Worm (Caenorhabditis elegans) whole organism, late embryonic: ENCODE results near the gene srd-51.

Source experiments
- C08G9.2 ChIP-seq: sonication (generic microtip); optimal IDR thresholded peaks from 2 replicates; lab custom pipeline; 2016; ENCODE audit warnings: mild to moderate bottlenecking, missing genetic modification characterization, moderate library complexity, missing compliant biosample characterization
- K02D7.2 ChIP-seq: sonication (generic microtip); optimal IDR thresholded peaks from 2 replicates; lab custom pipeline; 2017; ENCODE audit warnings: mild to moderate bottlenecking, missing genetic modification characterization, missing compliant biosample characterization
- K09A11.1 ChIP-seq: sonication (generic microtip); optimal IDR thresholded peaks from 2 replicates; lab custom pipeline; 2017; ENCODE audit warnings: antibody characterized with exemption, mild to moderate bottlenecking, missing genetic modification characterization, missing compliant biosample characterization; ENCODE audit not compliant: insufficient read depth
- ama-1 ChIP-seq: fragments of 150-350 bp; optimal IDR thresholded peaks from 2 replicates; lab custom pipeline; 2014
- ceh-14 ChIP-seq: sonication (generic microtip); optimal IDR thresholded peaks from 2 replicates; lab custom pipeline; 2016; ENCODE audit warnings: missing genotype, missing genetic modification characterization, missing compliant biosample characterization
- ceh-2 ChIP-seq: sonication (generic microtip); optimal IDR thresholded peaks from 2 replicates; lab custom pipeline; 2016; ENCODE audit warnings: missing genotype, missing genetic modification characterization, missing compliant biosample characterization
- ceh-22 ChIP-seq: sonication (generic microtip); optimal IDR thresholded peaks from 2 replicates; lab custom pipeline; 2017; ENCODE audit warnings: missing biosample characterization, missing genetic modification characterization
- ceh-24 ChIP-seq: sonication (generic microtip); optimal IDR thresholded peaks from 2 replicates; lab custom pipeline; 2016; ENCODE audit warnings: mild to moderate bottlenecking, missing genetic modification characterization, missing compliant biosample characterization
- ceh-30 ChIP-seq: fragments of 150-350 bp; optimal IDR thresholded peaks from 2 replicates; lab custom pipeline; 2014; ENCODE audit warnings: missing biosample characterization, missing genetic modification characterization
- ceh-31 ChIP-seq: sonication (generic microtip); optimal IDR thresholded peaks from 2 replicates; lab custom pipeline; 2016; ENCODE audit warnings: missing genetic modification characterization, missing compliant biosample characterization
- ceh-45 ChIP-seq: fragments of 200-800 bp; sonication (Bioruptor generic); IDR thresholded peaks from 2 replicates; pipeline ENCODE4 v1.3.6; 2022; ENCODE audit warnings: missing genetic modification reagents, missing genetic modification characterization, missing compliant biosample characterization
- ceh-6 ChIP-seq: fragments of 200-800 bp; sonication (Bioruptor generic); optimal IDR thresholded peaks from 2 replicates; lab custom pipeline; 2018; ENCODE audit warnings: mild to moderate bottlenecking, missing genetic modification characterization, missing compliant biosample characterization
- che-1 ChIP-seq: sonication (generic microtip); optimal IDR thresholded peaks from 2 replicates; lab custom pipeline; 2016; ENCODE audit warnings: mild to moderate bottlenecking, missing genetic modification characterization, missing compliant biosample characterization
- dmd-4 ChIP-seq: sonication (generic microtip); optimal IDR thresholded peaks from 2 replicates; lab custom pipeline; 2016; ENCODE audit warnings: borderline replicate concordance, missing genetic modification characterization, missing compliant biosample characterization
- dve-1 ChIP-seq: sonication (generic microtip); optimal IDR thresholded peaks from 2 replicates; lab custom pipeline; 2017; ENCODE audit warnings: antibody characterized with exemption, mild to moderate bottlenecking, missing genetic modification characterization, missing compliant biosample characterization
- elt-4 ChIP-seq: sonication (generic microtip); optimal IDR thresholded peaks from 2 replicates; lab custom pipeline; 2016; ENCODE audit warnings: missing genetic modification characterization, missing compliant biosample characterization
- fax-1 ChIP-seq: sonication (generic microtip); optimal IDR thresholded peaks from 2 replicates; lab custom pipeline; 2016; ENCODE audit warnings: missing genotype, missing genetic modification characterization, missing compliant biosample characterization
- gmeb-2 ChIP-seq: sonication (generic microtip); optimal IDR thresholded peaks from 2 replicates; lab custom pipeline; 2016; ENCODE audit warnings: missing genetic modification characterization, inconsistent platforms, missing compliant biosample characterization
- hlh-13 ChIP-seq: fragments of 200-800 bp; sonication (Bioruptor generic); optimal IDR thresholded peaks from 2 replicates; lab custom pipeline; 2018; ENCODE audit warnings: mild to moderate bottlenecking, missing genetic modification characterization, missing compliant biosample characterization
- hlh-30 ChIP-seq: sonication (generic microtip); optimal IDR thresholded peaks from 2 replicates; lab custom pipeline; 2017; ENCODE audit warnings: antibody characterized with exemption, missing genetic modification characterization, missing compliant biosample characterization; ENCODE audit not compliant: insufficient read depth
- hlh-8 ChIP-seq: sonication (generic microtip); optimal IDR thresholded peaks from 2 replicates; lab custom pipeline; 2016; ENCODE audit warnings: missing genotype, missing genetic modification characterization, missing compliant biosample characterization
- lim-6 ChIP-seq: sonication (generic microtip); optimal IDR thresholded peaks from 2 replicates; lab custom pipeline; 2016; ENCODE audit warnings: missing genetic modification characterization, missing compliant biosample characterization
- lin-11 ChIP-seq: fragments of 200-800 bp; sonication (Bioruptor generic); optimal IDR thresholded peaks from 2 replicates; lab custom pipeline; 2018; ENCODE audit warnings: mild to moderate bottlenecking, missing genetic modification characterization, missing compliant biosample characterization
- madf-2 ChIP-seq: sonication (generic microtip); optimal IDR thresholded peaks from 2 replicates; lab custom pipeline; 2017; ENCODE audit warnings: missing genetic modification characterization, missing compliant biosample characterization
- mec-3 ChIP-seq: sonication (generic microtip); optimal IDR thresholded peaks from 2 replicates; lab custom pipeline; 2016; ENCODE audit warnings: borderline replicate concordance, missing genetic modification characterization, missing compliant biosample characterization
- nfya-1 ChIP-seq: sonication (generic microtip); optimal IDR thresholded peaks from 2 replicates; lab custom pipeline; 2017; ENCODE audit warnings: missing genetic modification characterization, mild to moderate bottlenecking, missing compliant biosample characterization, antibody characterized with exemption, moderate library complexity
- nhr-11 ChIP-seq: fragments of 150-350 bp; optimal IDR thresholded peaks from 2 replicates; lab custom pipeline; 2014; ENCODE audit warnings: missing biosample characterization, missing genetic modification characterization
- nhr-232 ChIP-seq: sonication (generic microtip); optimal IDR thresholded peaks from 2 replicates; lab custom pipeline; 2016; ENCODE audit warnings: missing genetic modification characterization, missing compliant biosample characterization
- npax-4 ChIP-seq: sonication (generic microtip); optimal IDR thresholded peaks from 2 replicates; lab custom pipeline; 2016; ENCODE audit warnings: missing genetic modification characterization, missing compliant biosample characterization
- pha-2 ChIP-seq: sonication (generic microtip); optimal IDR thresholded peaks from 2 replicates; lab custom pipeline; 2017; ENCODE audit warnings: mild to moderate bottlenecking, missing genetic modification characterization, missing compliant biosample characterization
- pros-1 ChIP-seq: fragments of 150-350 bp; optimal IDR thresholded peaks from 2 replicates; lab custom pipeline; 2014; ENCODE audit warnings: missing biosample characterization, missing genetic modification reagents, missing genetic modification characterization
- sdc-2 ChIP-seq: sonication (generic microtip); optimal IDR thresholded peaks from 2 replicates; lab custom pipeline; 2016; ENCODE audit warnings: missing genotype, missing genetic modification characterization, missing compliant biosample characterization
- sox-4 ChIP-seq: sonication (generic microtip); optimal IDR thresholded peaks from 2 replicates; lab custom pipeline; 2017; ENCODE audit warnings: mild to moderate bottlenecking, missing genetic modification characterization, inconsistent platforms, missing compliant biosample characterization
- tbx-2 ChIP-seq: sonication (generic microtip); optimal IDR thresholded peaks from 2 replicates; lab custom pipeline; 2016; ENCODE audit warnings: missing genetic modification characterization, missing compliant biosample characterization
- tbx-7 ChIP-seq: sonication (generic microtip); optimal IDR thresholded peaks from 2 replicates; lab custom pipeline; 2016; ENCODE audit warnings: missing genotype, missing genetic modification characterization, missing compliant biosample characterization
- unc-42 ChIP-seq: sonication (generic microtip); optimal IDR thresholded peaks from 2 replicates; lab custom pipeline; 2016; ENCODE audit warnings: missing genotype, missing genetic modification characterization, missing compliant biosample characterization
- unc-55 ChIP-seq: sonication (generic microtip); optimal IDR thresholded peaks from 2 replicates; lab custom pipeline; 2017; ENCODE audit warnings: missing biosample characterization, missing genetic modification reagents, missing genetic modification characterization

Gene srd-51

DNA sequence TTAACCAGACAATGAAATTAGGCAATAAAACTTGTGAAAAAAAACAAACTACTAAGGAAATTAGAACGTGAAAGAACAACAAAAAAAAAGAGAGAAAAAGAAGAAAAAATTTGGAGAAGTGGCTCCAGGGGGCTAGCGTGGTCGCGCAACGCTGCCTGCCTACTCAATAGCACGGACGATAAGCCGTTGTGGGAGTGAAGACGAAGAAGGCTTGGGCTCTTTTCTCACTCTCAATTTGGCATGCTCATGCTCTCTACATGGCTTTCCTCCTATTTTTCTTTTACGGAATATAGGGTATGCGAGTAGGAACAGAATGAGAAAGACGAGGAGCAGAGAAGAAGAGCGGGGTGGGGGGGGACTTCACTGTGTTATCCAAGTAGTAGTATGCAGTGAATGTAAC is 17.6 kb upstream of the srd-51 start:
- TF ChIP-seq sdc-2 (tag; lab: Kevin White, UChicago) (peak; percentile 26), unc-55 (GFP tag; lab: Kevin White, UChicago) (no peak), nhr-11 (tag; lab: Kevin White, UChicago) (no peak), che-1 (tag; lab: Kevin White, UChicago) (no peak), ceh-14 (tag; lab: Kevin White, UChicago) (no peak), C08G9.2 (no peak), nfya-1 (tag; lab: Kevin White, UChicago) (peak; percentile 27), pha-2 (tag; lab: Kevin White, UChicago) (no peak), ceh-24 (tag; lab: Kevin White, UChicago) (no peak), K09A11.1 (tag; lab: Kevin White, UChicago) (no peak), pros-1 (tag; lab: Kevin White, UChicago) (no peak), tbx-7 (tag; lab: Kevin White, UChicago) (no peak), ama-1 (lab: Kevin White, UChicago) (no peak), unc-42 (tag; lab: Kevin White, UChicago) (peak; percentile 65), ceh-2 (tag; lab: Kevin White, UChicago) (no peak), ceh-45 (GFP tag; lab: Robert Waterston, UW) (no peak), sox-4 (tag; lab: Kevin White, UChicago) (no peak), lin-11 (tag; lab: Kevin White, UChicago) (no peak), elt-4 (tag; lab: Kevin White, UChicago) (no peak), hlh-30 (tag; lab: Kevin White, UChicago) (no peak), mec-3 (tag; lab: Kevin White, UChicago) (no peak), ceh-31 (tag; lab: Kevin White, UChicago) (peak; percentile 79)

DNA sequence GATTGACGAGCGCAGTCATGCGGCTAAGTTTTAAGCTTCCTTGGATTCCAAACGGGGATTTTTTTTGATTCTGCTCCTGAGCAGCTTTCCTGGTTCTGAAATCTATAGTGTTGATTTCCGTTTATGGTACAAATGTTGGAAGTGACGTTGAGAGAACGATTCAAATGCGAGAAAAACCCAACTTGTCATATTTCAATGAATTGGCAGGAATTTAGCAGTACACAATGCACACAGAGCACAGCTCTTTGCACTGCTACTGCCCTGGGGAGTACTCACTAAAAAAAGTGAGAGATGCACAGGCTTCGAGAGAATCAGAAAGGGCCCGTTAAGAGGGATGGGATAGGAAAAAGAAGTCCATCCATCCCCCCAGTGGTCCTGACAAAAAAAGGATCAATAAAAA is 15.9 kb upstream of the srd-51 start, which contains the start of gene sad-1:
Gene sad-1, minus strand, starts transcription at position 101 of the 400 bp plus-strand sequence.
- TF ChIP-seq madf-2 (no peak), npax-4 (no peak), ceh-24 (tag; lab: Kevin White, UChicago) (no peak), lim-6 (tag; lab: Kevin White, UChicago) (no peak), tbx-2 (tag; lab: Kevin White, UChicago) (no peak), hlh-8 (tag; lab: Kevin White, UChicago) (no peak), dve-1 (tag; lab: Kevin White, UChicago) (no peak), hlh-13 (no peak), ceh-22 (tag; lab: Kevin White, UChicago) (no peak), nhr-232 (tag; lab: Kevin White, UChicago) (no peak), fax-1 (no peak), ceh-31 (tag; lab: Kevin White, UChicago) (no peak)
- TF ChIP-seq, all 69 proteins: peak for 0

DNA sequence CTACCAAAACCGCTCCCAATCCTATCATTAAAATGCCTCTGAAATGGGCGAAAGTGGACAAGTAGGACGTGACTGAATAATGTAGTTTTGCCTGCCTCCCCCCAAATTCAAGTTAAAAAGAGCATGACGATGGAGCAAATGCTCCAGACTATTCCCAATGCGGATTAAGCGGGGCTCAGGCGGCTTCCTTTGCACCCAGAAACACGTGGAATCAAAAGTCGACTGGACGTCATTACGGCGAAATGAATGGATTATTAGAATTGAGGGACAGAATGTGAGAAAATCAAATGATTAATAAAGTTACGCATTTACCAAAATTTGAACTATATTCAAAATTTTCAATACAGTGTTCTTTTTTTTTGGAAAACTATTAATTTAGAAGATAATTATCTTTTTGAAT is 15.2 kb upstream of the srd-51 start:
- no peak for TF ChIP-seq npax-4
- no peak for TF ChIP-seq gmeb-2 (tag; lab: Kevin White, UChicago)
- no peak for TF ChIP-seq ceh-6 (GFP tag; lab: Kevin White, UChicago)
- TF ChIP-seq, all 69 proteins: peak for 0

DNA sequence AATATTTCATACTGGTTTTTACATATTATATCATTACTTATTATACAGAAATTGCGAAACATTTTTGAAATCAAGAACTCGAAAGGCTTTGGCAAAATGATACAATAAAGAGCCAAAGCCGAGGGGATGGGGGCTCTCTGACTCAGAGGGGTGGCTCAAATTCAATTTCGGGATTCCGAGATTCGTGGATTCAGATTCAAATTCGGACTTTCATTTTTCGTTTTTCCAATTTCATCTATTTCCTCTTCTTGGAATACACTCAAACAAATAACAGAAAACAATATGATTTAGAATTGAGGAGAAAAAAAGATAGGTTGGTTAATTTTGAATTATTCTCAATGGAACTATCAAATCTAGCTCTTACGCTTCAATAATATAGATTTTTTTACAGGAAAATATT is 14.4 kb upstream of the srd-51 start:
- TF ChIP-seq dmd-4 (tag; lab: Kevin White, UChicago) (no peak), ceh-30 (tag; lab: Kevin White, UChicago) (no peak), unc-42 (tag; lab: Kevin White, UChicago) (peak; percentile 70), C08G9.2 (no peak), K02D7.2 (tag; lab: Kevin White, UChicago) (no peak), tbx-7 (tag; lab: Kevin White, UChicago) (no peak)
- TF ChIP-seq, all 69 proteins: peak for 1
